Worm (Caenorhabditis elegans) whole organism, L4 larva: Measurements from ENCODE around the gene W06G6.20.

Source experiments
- T26A8.4 ChIP-seq: fragments of 200-800 bp; sonication (Bioruptor generic); IDR thresholded peaks from 2 replicates; pipeline ENCODE4 v1.3.6; 2022; ENCODE audit warnings: missing genetic modification characterization, missing compliant biosample characterization
- ama-1 ChIP-seq: fragments of 150-350 bp; optimal IDR thresholded peaks from 2 replicates; lab custom pipeline; 2014; ENCODE audit warnings: inconsistent platforms, mixed read lengths
- ceh-28 ChIP-seq: fragments of 150-350 bp; optimal IDR thresholded peaks from 2 replicates; lab custom pipeline; 2014; ENCODE audit warnings: missing biosample characterization, missing genetic modification reagents, missing genetic modification characterization
- ceh-82 ChIP-seq: sonication (generic microtip); optimal IDR thresholded peaks from 2 replicates; lab custom pipeline; 2017; ENCODE audit warnings: missing biosample characterization, missing genetic modification characterization
- nhr-6 ChIP-seq: fragments of 150-350 bp; optimal IDR thresholded peaks from 2 replicates; lab custom pipeline; 2014; ENCODE audit warnings: missing biosample characterization, missing genetic modification characterization
- unc-62 ChIP-seq, 3 experiments: fragments of 150-350 bp in 1 of 3; sonication (generic microtip); optimal IDR thresholded peaks in 2 of 3; peaks in 1 of 3; 1 replicate in 1 of 3; 2 replicates in 2 of 3; lab custom pipeline; 2014 to 2017; ENCODE audit warnings: missing biosample characterization in 3 of 3, missing genetic modification characterization in 3 of 3, missing genetic modification reagents in 3 of 3, missing genotype in 1 of 3

- no peak for TF ChIP-seq ama-1 (lab: Kevin White, UChicago)
- no peak for TF ChIP-seq nhr-6 (tag; lab: Kevin White, UChicago)
- no peak for TF ChIP-seq T26A8.4
- no peak for TF ChIP-seq ceh-82 (tag; lab: Kevin White, UChicago)
- no peak for TF ChIP-seq unc-62 (GFP tag; optimal IDR thresholded peaks at IDR 0.05 in 1 of 2; lab: Kevin White, UChicago)
- no peak for TF ChIP-seq unc-62 (tag; optimal IDR thresholded peaks at IDR 0.05; lab: Kevin White, UChicago)
- TF ChIP-seq ceh-28 (tag; lab: Kevin White, UChicago), result no peak
Measured at ce11 chrV:16604301-16604700, 43.9 kb downstream of the W06G6.20 start.
